ENCODE assay signal across 4 fruit fly cellular contexts in the genomic region with DNA sequence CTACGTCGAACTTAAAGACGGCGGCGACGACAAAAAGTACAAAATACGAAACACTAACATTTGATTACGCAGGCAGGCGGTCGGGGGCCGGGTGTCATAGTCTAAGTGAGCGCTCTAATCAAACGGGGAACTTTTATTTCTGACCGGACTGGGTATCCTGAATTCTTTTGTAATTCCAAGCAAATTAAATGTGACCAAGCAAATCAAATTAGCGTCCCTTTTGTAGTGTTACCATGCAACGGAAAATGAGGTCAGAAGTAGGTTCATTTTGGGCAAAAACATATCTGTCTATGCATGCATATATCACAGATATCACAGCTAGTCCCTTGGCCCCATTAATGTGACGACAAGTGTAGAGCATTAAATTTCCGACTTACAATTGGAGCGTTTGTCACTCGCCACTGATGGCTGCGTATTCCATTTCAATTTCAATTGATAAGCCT.
TF ChIP-seq lines count a peak whose summit lies in the region.

No protein-coding gene starts in this region.

- TF ChIP-seq CTCF in whole organism, embryonic (GFP tag; optimal IDR thresholded peaks at IDR 0.05; lab: Kevin White, UChicago), result no peak

TF ChIP-seq in whole organism, adult, 20 proteins besides CTCF, POLR2A, EP300 and RAD21:
- TF ChIP-seq CG7045 (GFP tag; optimal IDR thresholded peaks at IDR 0.05; lab: Kevin White, UChicago) (peak; percentile 9), CG14711 (tag; optimal IDR thresholded peaks at IDR 0.05; lab: Kevin White, UChicago) (no peak), cnc (optimal IDR thresholded peaks at IDR 0.05; lab: Kevin White, UChicago) (no peak), CG12768 (GFP tag; optimal IDR thresholded peaks at IDR 0.05; lab: Kevin White, UChicago) (peak; percentile 87), CG5204 (GFP tag; optimal IDR thresholded peaks at IDR 0.05; lab: Kevin White, UChicago) (no peak), toe (GFP tag; optimal IDR thresholded peaks at IDR 0.05; lab: Kevin White, UChicago) (no peak), kay (GFP tag; lab: Kevin White, UChicago; ENCODE audit: borderline replicate concordance) (no peak), tj (GFP tag; optimal IDR thresholded peaks at IDR 0.05; lab: Kevin White, UChicago) (peak; percentile 25), Mnt (GFP tag; optimal IDR thresholded peaks at IDR 0.05; lab: Kevin White, UChicago) (no peak), CG1620 (GFP tag; optimal IDR thresholded peaks at IDR 0.05; lab: Kevin White, UChicago) (no peak), cic (GFP tag; optimal IDR thresholded peaks at IDR 0.05; lab: Kevin White, UChicago) (peak; percentile 82), Hr96 (GFP tag; optimal IDR thresholded peaks at IDR 0.05; lab: Kevin White, UChicago) (peak; percentile 50), Clk (GFP tag; optimal IDR thresholded peaks at IDR 0.05; lab: Kevin White, UChicago) (no peak), CG7101 (tag; optimal IDR thresholded peaks at IDR 0.05; lab: Kevin White, UChicago) (peak; percentile 24), ovo (GFP tag; optimal IDR thresholded peaks at IDR 0.05; lab: Kevin White, UChicago) (no peak), Crg-1 (GFP tag; optimal IDR thresholded peaks at IDR 0.05; lab: Kevin White, UChicago) (no peak), pad (GFP tag; optimal IDR thresholded peaks at IDR 0.05; lab: Kevin White, UChicago) (peak; percentile 47), CG11617 (GFP tag; optimal IDR thresholded peaks at IDR 0.05; lab: Kevin White, UChicago) (peak; percentile 34), CG33017 (tag; optimal IDR thresholded peaks at IDR 0.05; lab: Kevin White, UChicago) (peak; percentile 39), bab1 (GFP tag; optimal IDR thresholded peaks at IDR 0.05; lab: Kevin White, UChicago) (no peak)

TF ChIP-seq in whole organism, embryonic, 481 proteins besides CTCF, POLR2A, EP300 and RAD21 (continues in another document):
- no peak for TF ChIP-seq ac (GFP tag; optimal IDR thresholded peaks at IDR 0.05; lab: Kevin White, UChicago)
- peak; percentile 29 for TF ChIP-seq mirr (GFP tag; optimal IDR thresholded peaks at IDR 0.05; lab: Kevin White, UChicago)
- peak; percentile 56 for TF ChIP-seq cwo (GFP tag; optimal IDR thresholded peaks at IDR 0.05; lab: Kevin White, UChicago)
- peak; percentile 29 for TF ChIP-seq Hmr (GFP tag; optimal IDR thresholded peaks at IDR 0.05; lab: Kevin White, UChicago)
- TF ChIP-seq Pdp1 (GFP tag; optimal IDR thresholded peaks at IDR 0.05; lab: Kevin White, UChicago), result peak in 1 of 2 experiments; percentile 82
- TF ChIP-seq CG4730 (GFP tag; IDR thresholded peaks at IDR 0.05; lab: Robert Waterston, UW), result no peak
- TF ChIP-seq CG3281 (GFP tag; optimal IDR thresholded peaks at IDR 0.05; lab: Kevin White, UChicago), result peak; percentile 42
- peak; percentile 42; the same call in 1 of the 3 replicates for TF ChIP-seq Dbx (GFP tag; IDR thresholded peaks at IDR 0.05; lab: Robert Waterston, UW)
- TF ChIP-seq CG8290 (GFP tag; optimal IDR thresholded peaks at IDR 0.05; lab: Kevin White, UChicago), result no peak
- peak in 1 of 2 experiments; percentile 16 for TF ChIP-seq CG8290 (tag; optimal IDR thresholded peaks at IDR 0.05; lab: Kevin White, UChicago)
- no peak for TF ChIP-seq Hr51 (GFP tag; optimal IDR thresholded peaks at IDR 0.05; lab: Kevin White, UChicago)
- TF ChIP-seq zfh2 (GFP tag; optimal IDR thresholded peaks at IDR 0.05; lab: Kevin White, UChicago), result peak; percentile 33
- TF ChIP-seq Ada2b (GFP tag; IDR thresholded peaks at IDR 0.05; lab: Robert Waterston, UW), result no peak
- TF ChIP-seq pzg (GFP tag; optimal IDR thresholded peaks at IDR 0.05; lab: Kevin White, UChicago), result no peak
- TF ChIP-seq CG7963 (GFP tag; IDR thresholded peaks at IDR 0.05; lab: Robert Waterston, UW; ENCODE audit: partially characterized antibody), result no peak
- peak; percentile 27 for TF ChIP-seq CG2678 (tag; optimal IDR thresholded peaks at IDR 0.05; lab: Kevin White, UChicago)
- TF ChIP-seq stc (GFP tag; IDR thresholded peaks at IDR 0.05; lab: Robert Waterston, UW), result no peak
- no peak for TF ChIP-seq ATbp (GFP tag; optimal IDR thresholded peaks at IDR 0.05; lab: Kevin White, UChicago)
- TF ChIP-seq so (GFP tag; IDR thresholded peaks at IDR 0.05; lab: Robert Waterston, UW), result no peak
- peak; percentile 52 for TF ChIP-seq row (GFP tag; IDR thresholded peaks at IDR 0.05; lab: Robert Waterston, UW)
- no peak for TF ChIP-seq CG10462 (GFP tag; optimal IDR thresholded peaks at IDR 0.05; lab: Kevin White, UChicago)
- no peak for TF ChIP-seq CG4820 (GFP tag; optimal IDR thresholded peaks at IDR 0.05; lab: Kevin White, UChicago)
- TF ChIP-seq stwl (tag; optimal IDR thresholded peaks at IDR 0.05; lab: Kevin White, UChicago), result peak; percentile 42

TF ChIP-seq in whole organism, prepupa, 60 proteins besides CTCF, POLR2A, EP300 and RAD21:
- no peak for TF ChIP-seq CG3032 (tag; optimal IDR thresholded peaks at IDR 0.05; lab: Kevin White, UChicago)
- no peak for TF ChIP-seq Ets21C (GFP tag; optimal IDR thresholded peaks at IDR 0.05; lab: Kevin White, UChicago)
- TF ChIP-seq CG10669 (GFP tag; optimal IDR thresholded peaks at IDR 0.05; lab: Kevin White, UChicago), result no peak
- peak; percentile 19 for TF ChIP-seq CG32006 (GFP tag; optimal IDR thresholded peaks at IDR 0.05; lab: Kevin White, UChicago)
- TF ChIP-seq CG6163 (GFP tag; IDR thresholded peaks at IDR 0.05; lab: Robert Waterston, UW), result no peak
- no peak for TF ChIP-seq fd59A (GFP tag; optimal IDR thresholded peaks at IDR 0.05; lab: Kevin White, UChicago)
- 0 out of 2 replicates have a peak, but pooled peaks have one; percentile 9 for TF ChIP-seq CG11294 (GFP tag; IDR thresholded peaks at IDR 0.05; lab: Robert Waterston, UW)
- no peak for TF ChIP-seq salr (GFP tag; optimal IDR thresholded peaks at IDR 0.05; lab: Kevin White, UChicago)
- TF ChIP-seq Blimp-1 (GFP tag; optimal IDR thresholded peaks at IDR 0.05; lab: Kevin White, UChicago), result no peak
- no peak for TF ChIP-seq Gug (GFP tag; IDR thresholded peaks at IDR 0.05; lab: Robert Waterston, UW)
- TF ChIP-seq Lpt (GFP tag; optimal IDR thresholded peaks at IDR 0.05; lab: Kevin White, UChicago), result peak; percentile 3
- no peak for TF ChIP-seq Met (GFP tag; optimal IDR thresholded peaks at IDR 0.05; lab: Kevin White, UChicago)
- no peak for TF ChIP-seq Eip93F (GFP tag; optimal IDR thresholded peaks at IDR 0.05; lab: Kevin White, UChicago)
- TF ChIP-seq cyc (GFP tag; optimal IDR thresholded peaks at IDR 0.05; lab: Kevin White, UChicago), result no peak
TF ChIP-seq in whole organism, prepupa: peak in this region for 3.

TF ChIP-seq in whole organism, pupa, 21 proteins besides CTCF, POLR2A, EP300 and RAD21:
- TF ChIP-seq Pif1B (GFP tag; optimal IDR thresholded peaks at IDR 0.05; lab: Kevin White, UChicago) (no peak), CG4496 (GFP tag; IDR thresholded peaks at IDR 0.05; lab: Robert Waterston, UW) (no peak), CG34367 (tag; optimal IDR thresholded peaks at IDR 0.05; lab: Kevin White, UChicago) (no peak), D1 (tag; optimal IDR thresholded peaks at IDR 0.05; lab: Kevin White, UChicago) (no peak), Pif1A (GFP tag; optimal IDR thresholded peaks at IDR 0.05; lab: Kevin White, UChicago) (no peak), EcR (GFP tag; optimal IDR thresholded peaks at IDR 0.05; lab: Kevin White, UChicago) (no peak), Snoo (tag; optimal IDR thresholded peaks at IDR 0.05; lab: Kevin White, UChicago) (no peak), CG13204 (GFP tag; optimal IDR thresholded peaks at IDR 0.05; lab: Kevin White, UChicago) (no peak), gl (tag; optimal IDR thresholded peaks at IDR 0.05; lab: Kevin White, UChicago) (no peak), CG17806 (tag; optimal IDR thresholded peaks at IDR 0.05; lab: Kevin White, UChicago) (no peak), CG9948 (tag; optimal IDR thresholded peaks at IDR 0.05; lab: Kevin White, UChicago) (no peak), CG10348 (GFP tag; IDR thresholded peaks at IDR 0.05; lab: Robert Waterston, UW) (no peak), Ets98B (GFP tag; IDR thresholded peaks at IDR 0.05; lab: Robert Waterston, UW) (no peak), rn (GFP tag; IDR thresholded peaks at IDR 0.05; lab: Robert Waterston, UW) (no peak), CG14655 (GFP tag; optimal IDR thresholded peaks at IDR 0.05; lab: Kevin White, UChicago) (peak; percentile 43), CG32121 (GFP tag; IDR thresholded peaks at IDR 0.05; lab: Robert Waterston, UW) (0 out of 2 replicates have a peak, but pooled peaks have one; percentile 13), CG12605 (GFP tag; IDR thresholded peaks at IDR 0.05; lab: Robert Waterston, UW) (no peak), CG8159 (tag; optimal IDR thresholded peaks at IDR 0.05; lab: Kevin White, UChicago) (no peak), CG8301 (tag; optimal IDR thresholded peaks at IDR 0.05; lab: Kevin White, UChicago) (peak; percentile 27), fd96Ca (GFP tag; IDR thresholded peaks at IDR 0.05; lab: Robert Waterston, UW) (no peak), CG15710 (tag; optimal IDR thresholded peaks at IDR 0.05; lab: Kevin White, UChicago) (no peak)
